Worm (Caenorhabditis elegans) whole organism, mixed stage, embryonic: Measurements from ENCODE around the gene C07B5.3.

ENCODE experiments used
- blmp-1 ChIP-seq: fragments of 150-350 bp; optimal IDR thresholded peaks from 2 replicates; lab custom pipeline; 2014; ENCODE audit warnings: missing biosample characterization, missing genetic modification characterization
- elt-3 ChIP-seq: fragments of 150-350 bp; optimal IDR thresholded peaks from 2 replicates; lab custom pipeline; 2014; ENCODE audit warnings: missing biosample characterization, missing genetic modification characterization
- mab-5 ChIP-seq: fragments of 150-350 bp; optimal IDR thresholded peaks from 2 replicates; lab custom pipeline; 2014; ENCODE audit warnings: missing biosample characterization, missing genetic modification characterization
- mep-1 ChIP-seq: fragments of 150-350 bp; optimal IDR thresholded peaks from 2 replicates; lab custom pipeline; 2017; ENCODE audit warnings: missing biosample characterization, missing genetic modification reagents, missing genetic modification characterization, inconsistent platforms
- nhr-237 ChIP-seq: fragments of 150-350 bp; optimal IDR thresholded peaks from 2 replicates; lab custom pipeline; 2014; ENCODE audit warnings: missing biosample characterization, missing genetic modification characterization
- nhr-76 ChIP-seq: sonication (generic microtip); optimal IDR thresholded peaks from 2 replicates; lab custom pipeline; 2017; ENCODE audit warnings: missing biosample characterization, missing genetic modification characterization
- ztf-11 ChIP-seq: fragments of 150-350 bp; optimal IDR thresholded peaks from 2 replicates; lab custom pipeline; 2014; ENCODE audit warnings: missing biosample characterization, missing genetic modification characterization

- no peak for TF ChIP-seq mep-1
- TF ChIP-seq nhr-76 (tag; lab: Kevin White, UChicago): no peak
- TF ChIP-seq nhr-237 (tag; lab: Kevin White, UChicago): no peak
- no peak for TF ChIP-seq blmp-1 (tag; lab: Kevin White, UChicago)
- TF ChIP-seq elt-3 (tag; lab: Kevin White, UChicago): no peak
- TF ChIP-seq ztf-11: no peak
- TF ChIP-seq mab-5 (tag; lab: Kevin White, UChicago): no peak
Observed at ce11 chrX:9536665-9537064, 13.6 kb upstream of the C07B5.3 start, which contains the start of gene C07B5.8.
